Worm (Caenorhabditis elegans): Measurements from ENCODE around the gene Y50E8A.6.

DNA sequence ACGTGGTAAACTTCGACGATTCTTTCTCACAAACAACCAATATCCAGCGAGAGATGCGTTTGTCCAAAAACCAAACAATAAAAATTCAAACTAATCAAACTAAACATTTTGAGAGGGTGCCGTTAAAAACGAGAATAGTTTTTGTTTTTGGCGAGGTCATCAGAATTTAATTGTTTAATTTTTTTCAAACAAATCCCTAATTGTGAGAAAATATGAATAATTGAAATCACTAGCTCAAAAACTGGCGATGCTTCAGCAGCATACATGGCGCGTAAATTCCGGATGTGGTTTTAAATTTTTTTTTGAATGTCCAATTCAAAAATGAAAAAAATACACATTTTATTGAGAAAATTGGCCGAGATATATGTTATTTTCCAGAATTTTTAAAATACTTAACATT lies 21.6 kb downstream of the Y50E8A.6 start, which contains the start of gene R08A2.1:
- no peak for TF ChIP-seq elt-2 (tag; optimal IDR thresholded peaks at IDR 0.05)
- TF ChIP-seq pha-4 (tag; optimal IDR thresholded peaks at IDR 0.05), result no peak
- TF ChIP-seq syd-9 (tag; optimal IDR thresholded peaks at IDR 0.05), result no peak
- TF ChIP-seq rnt-1 (tag; optimal IDR thresholded peaks at IDR 0.05), result no peak
- TF ChIP-seq ceh-34 (tag; optimal IDR thresholded peaks at IDR 0.05), result no peak
- TF ChIP-seq lim-6 (tag; optimal IDR thresholded peaks at IDR 0.05), result no peak
- TF ChIP-seq unc-86 (tag; optimal IDR thresholded peaks at IDR 0.05), result no peak
- TF ChIP-seq pqm-1 (tag; optimal IDR thresholded peaks at IDR 0.05), result no peak
- TF ChIP-seq ceh-31 (tag; optimal IDR thresholded peaks at IDR 0.05), result no peak
- no peak for TF ChIP-seq ceh-22 (tag; optimal IDR thresholded peaks at IDR 0.05)
- no peak for TF ChIP-seq nhr-232 (tag; optimal IDR thresholded peaks at IDR 0.05)
